Worm (Caenorhabditis elegans) whole organism, mixed stage, embryonic: Measurements from ENCODE around the gene srx-36.

ENCODE experiments used
- lsy-2 ChIP-seq: fragments of 150-350 bp; optimal IDR thresholded peaks from 2 replicates; lab custom pipeline; 2014; ENCODE audit warnings: missing biosample characterization, missing genetic modification characterization
- nhr-76 ChIP-seq: sonication (generic microtip); optimal IDR thresholded peaks from 2 replicates; lab custom pipeline; 2017; ENCODE audit warnings: missing biosample characterization, missing genetic modification characterization
- unc-39 ChIP-seq: fragments of 150-350 bp; optimal IDR thresholded peaks from 2 replicates; lab custom pipeline; 2014; ENCODE audit warnings: missing biosample characterization, missing genetic modification characterization
- unc-62 ChIP-seq: fragments of 150-350 bp; optimal IDR thresholded peaks from 2 replicates; lab custom pipeline; 2014; ENCODE audit warnings: missing biosample characterization, missing genetic modification reagents, missing genetic modification characterization

DNA sequence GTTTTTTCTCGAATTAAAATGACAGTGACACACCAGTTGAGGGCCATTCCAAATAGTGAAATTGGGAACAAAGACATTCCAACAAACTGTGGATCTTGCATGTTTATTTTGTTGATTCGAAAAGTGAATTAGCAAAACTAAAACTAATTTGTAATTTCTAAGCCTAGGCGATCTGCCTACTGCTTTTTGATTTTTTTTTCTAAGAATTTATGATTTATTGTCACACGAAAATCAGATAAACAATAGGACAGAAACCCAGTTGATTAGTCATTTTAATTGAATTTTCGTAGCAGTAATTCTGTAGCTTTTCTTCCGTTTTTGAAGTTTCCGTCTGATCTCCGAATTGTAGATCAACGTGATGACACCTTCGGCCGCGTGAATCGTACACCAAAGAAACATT, 12.1 kb downstream of the srx-36 start, which contains the start of gene srx-33:
- TF ChIP-seq lsy-2 (tag; lab: Kevin White, UChicago) (no peak), nhr-76 (tag; lab: Kevin White, UChicago) (no peak), unc-62 (no peak), unc-39 (tag; lab: Kevin White, UChicago) (no peak)
